Fruit fly (Drosophila melanogaster) whole organism, embryonic: ENCODE data around the gene gammaTub37C.

Source experiments
- Adf1 ChIP-seq: fragments of 200-800 bp; sonication (Bioruptor generic); IDR thresholded peaks from 2 replicates; pipeline ENCODE4 v1.3.6; 2022; ENCODE audit warnings: missing biosample characterization, missing genetic modification characterization
- Antp ChIP-seq: fragments of 200-800 bp; sonication (Bioruptor generic); optimal IDR thresholded peaks from 3 replicates; lab custom pipeline; 2016; ENCODE audit warnings: missing biosample characterization, missing genetic modification characterization
- Asciz ChIP-seq: fragments of 200-800 bp; sonication (Bioruptor generic); optimal IDR thresholded peaks from 2 replicates; lab custom pipeline; 2017; ENCODE audit warnings: missing biosample characterization, mild to moderate bottlenecking, missing genetic modification characterization, missing genetic modification reagents
- Bgb ChIP-seq: fragments of 200-800 bp; sonication (Bioruptor generic); IDR thresholded peaks from 2 replicates; pipeline ENCODE4 v1.3.6; 2022; ENCODE audit warnings: missing biosample characterization, missing genetic modification characterization; ENCODE audit not compliant: partially characterized antibody
- CG10366 ChIP-seq: fragments of 200-800 bp; sonication (Bioruptor generic); IDR thresholded peaks from 2 replicates; pipeline ENCODE4 v1.3.6; 2022; ENCODE audit warnings: missing biosample characterization, missing genetic modification characterization
- CG10431 ChIP-seq: fragments of 200-800 bp; sonication (Bioruptor generic); optimal IDR thresholded peaks from 3 replicates; lab custom pipeline; 2018; ENCODE audit warnings: missing biosample characterization, mild to moderate bottlenecking, missing genetic modification characterization
- CG10959 ChIP-seq: fragments of 200-800 bp; sonication (Bioruptor generic); IDR thresholded peaks from 2 replicates; pipeline ENCODE4 v1.3.6; 2022; ENCODE audit warnings: missing biosample characterization, missing genetic modification characterization
- CG11398 ChIP-seq: fragments of 200-800 bp; sonication (Bioruptor generic); optimal IDR thresholded peaks from 2 replicates; lab custom pipeline; 2016; ENCODE audit warnings: missing biosample characterization, missing genetic modification characterization
- CG11504 ChIP-seq: fragments of 200-800 bp; sonication (Bioruptor generic); optimal IDR thresholded peaks from 3 replicates; lab custom pipeline; 2019; ENCODE audit warnings: missing biosample characterization, mild to moderate bottlenecking, missing genetic modification characterization, moderate library complexity
- CG11723 ChIP-seq: fragments of 200-800 bp; sonication (Bioruptor generic); optimal IDR thresholded peaks from 2 replicates; lab custom pipeline; 2017; ENCODE audit warnings: missing biosample characterization, mild to moderate bottlenecking, missing genetic modification characterization
- CG12219 ChIP-seq: fragments of 200-800 bp; sonication (Bioruptor generic); optimal IDR thresholded peaks from 3 replicates; lab custom pipeline; 2018; ENCODE audit warnings: missing biosample characterization, mild to moderate bottlenecking, missing genetic modification characterization
- CG13123 ChIP-seq: fragments of 200-800 bp; sonication (Bioruptor generic); optimal IDR thresholded peaks from 2 replicates; lab custom pipeline; 2016; ENCODE audit warnings: missing biosample characterization, missing genetic modification characterization
- CG15011 ChIP-seq: fragments of 200-800 bp; sonication (Bioruptor generic); optimal IDR thresholded peaks from 3 replicates; lab custom pipeline; 2018; ENCODE audit warnings: missing biosample characterization, mild to moderate bottlenecking, missing genetic modification characterization
- CG18476 ChIP-seq: fragments of 200-800 bp; sonication (Bioruptor generic); optimal IDR thresholded peaks from 2 replicates; lab custom pipeline; 2016; ENCODE audit warnings: missing biosample characterization, mild to moderate bottlenecking, missing genetic modification characterization
- CG2199 ChIP-seq: fragments of 200-800 bp; sonication (Bioruptor generic); IDR thresholded peaks from 3 replicates; pipeline ENCODE4 v1.3.6; 2022; ENCODE audit warnings: missing biosample characterization, missing genetic modification characterization
- CG2712 ChIP-seq: fragments of 200-800 bp; optimal IDR thresholded peaks from 3 replicates; lab custom pipeline; 2019; ENCODE audit warnings: missing biosample characterization, mild to moderate bottlenecking, missing genetic modification characterization, moderate library complexity
- CG32772 ChIP-seq: fragments of 200-800 bp; sonication (Bioruptor generic); IDR thresholded peaks from 2 replicates; pipeline ENCODE4 v1.3.6; 2022; ENCODE audit warnings: missing biosample characterization, missing genetic modification characterization
- CG3281 ChIP-seq: fragments of 200-800 bp; sonication (Bioruptor generic); optimal IDR thresholded peaks from 3 replicates; lab custom pipeline; 2017; ENCODE audit warnings: missing biosample characterization, mild to moderate bottlenecking, missing genetic modification characterization
- CG3407 ChIP-seq: fragments of 200-800 bp; sonication (Bioruptor generic); optimal IDR thresholded peaks from 2 replicates; lab custom pipeline; 2018; ENCODE audit warnings: missing biosample characterization, mild to moderate bottlenecking, missing genetic modification characterization
- CG7786 ChIP-seq: fragments of 200-800 bp; sonication (Bioruptor generic); optimal IDR thresholded peaks from 2 replicates; lab custom pipeline; 2016; ENCODE audit warnings: missing biosample characterization, missing genetic modification characterization
- CG7928 ChIP-seq: fragments of 200-800 bp; sonication (Bioruptor generic); optimal IDR thresholded peaks from 2 replicates; lab custom pipeline; 2017; ENCODE audit warnings: missing biosample characterization, mild to moderate bottlenecking, missing genetic modification characterization
- CG7987 ChIP-seq: fragments of 200-800 bp; sonication (Bioruptor generic); optimal IDR thresholded peaks from 2 replicates; lab custom pipeline; 2018; ENCODE audit warnings: missing biosample characterization, mild to moderate bottlenecking, missing genetic modification characterization, moderate library complexity
- CG9215 ChIP-seq: fragments of 200-800 bp; sonication (Bioruptor generic); IDR thresholded peaks from 2 replicates; pipeline ENCODE4 v1.3.6; 2022; ENCODE audit warnings: missing biosample characterization, missing genetic modification characterization
- CG9817 ChIP-seq: fragments of 200-800 bp; sonication (Bioruptor generic); optimal IDR thresholded peaks from 2 replicates; lab custom pipeline; 2018; ENCODE audit warnings: missing biosample characterization, mild to moderate bottlenecking, missing genetic modification characterization, moderate library complexity
- H15 ChIP-seq: fragments of 200-800 bp; sonication (Bioruptor generic); IDR thresholded peaks from 3 replicates; pipeline ENCODE4 v1.3.6; 2022; ENCODE audit warnings: missing biosample characterization, missing genetic modification characterization
- HHEX ChIP-seq: fragments of 200-800 bp; sonication (Bioruptor generic); optimal IDR thresholded peaks from 3 replicates; lab custom pipeline; 2017; ENCODE audit warnings: missing biosample characterization, mild to moderate bottlenecking, missing genetic modification characterization, missing genetic modification reagents
- Lpt ChIP-seq: fragments of >200 bp; optimal IDR thresholded peaks from 2 replicates; lab custom pipeline; 2018; ENCODE audit warnings: missing biosample characterization, missing genetic modification characterization
- Meics ChIP-seq: fragments of 200-800 bp; sonication (Bioruptor generic); optimal IDR thresholded peaks from 2 replicates; lab custom pipeline; 2017; ENCODE audit warnings: missing biosample characterization, mild to moderate bottlenecking, missing genetic modification characterization
- Mes4 ChIP-seq: fragments of 200-800 bp; sonication (Bioruptor generic); optimal IDR thresholded peaks from 2 replicates; lab custom pipeline; 2016; ENCODE audit warnings: missing biosample characterization, missing genetic modification characterization
- NC2α ChIP-seq: fragments of 200-800 bp; sonication (Bioruptor generic); optimal IDR thresholded peaks from 2 replicates; lab custom pipeline; 2016; ENCODE audit warnings: missing biosample characterization, missing genetic modification characterization
- Spps ChIP-seq: fragments of 200-800 bp; sonication (Bioruptor generic); optimal IDR thresholded peaks from 2 replicates; lab custom pipeline; 2018; ENCODE audit warnings: missing biosample characterization, mild to moderate bottlenecking, missing genetic modification characterization
- Sry-β ChIP-seq: fragments of 200-800 bp; sonication (Bioruptor generic); optimal IDR thresholded peaks from 2 replicates; lab custom pipeline; 2018; ENCODE audit warnings: missing biosample characterization, mild to moderate bottlenecking, missing genetic modification characterization, moderate library complexity
- ac ChIP-seq: fragments of 200-800 bp; sonication (Bioruptor generic); optimal IDR thresholded peaks from 3 replicates; lab custom pipeline; 2017; ENCODE audit warnings: missing biosample characterization, mild to moderate bottlenecking, missing genetic modification characterization
- al ChIP-seq: fragments of 200-800 bp; sonication (Bioruptor generic); IDR thresholded peaks from 2 replicates; pipeline ENCODE4 v1.3.6; 2022; ENCODE audit warnings: missing biosample characterization, missing genetic modification characterization
- ap ChIP-seq: fragments of 200-800 bp; sonication (Bioruptor generic); IDR thresholded peaks from 2 replicates; pipeline ENCODE4 v1.3.6; 2022; ENCODE audit warnings: missing biosample characterization, missing genetic modification characterization
- ara ChIP-seq: fragments of 200-800 bp; sonication (Bioruptor generic); IDR thresholded peaks from 2 replicates; pipeline ENCODE4 v1.3.6; 2022; ENCODE audit warnings: missing biosample characterization, missing genetic modification characterization
- br ChIP-seq: fragments of >200 bp; optimal IDR thresholded peaks from 2 replicates; lab custom pipeline; 2017
- cad ChIP-seq: fragments of >200 bp; optimal IDR thresholded peaks from 2 replicates; lab custom pipeline; 2017; ENCODE audit warnings: missing biosample characterization, missing genetic modification characterization
- dati ChIP-seq: fragments of 200-800 bp; sonication (Bioruptor generic); IDR thresholded peaks from 2 replicates; pipeline ENCODE4 v1.3.6; 2022; ENCODE audit warnings: missing biosample characterization, missing genetic modification characterization
- gt ChIP-seq: fragments of 200-800 bp; sonication (Bioruptor generic); IDR thresholded peaks from 2 replicates; pipeline ENCODE4 v1.3.6; 2022; ENCODE audit warnings: missing biosample characterization, missing genetic modification characterization
- ind ChIP-seq: fragments of 200-800 bp; sonication (Bioruptor generic); optimal IDR thresholded peaks from 3 replicates; lab custom pipeline; 2016; ENCODE audit warnings: missing biosample characterization, missing genetic modification characterization
- klu ChIP-seq: fragments of 200-800 bp; sonication (Bioruptor generic); IDR thresholded peaks from 2 replicates; pipeline ENCODE4 v1.3.6; 2022; ENCODE audit warnings: missing biosample characterization, missing genetic modification characterization
- lmd ChIP-seq: fragments of 200-800 bp; sonication (Bioruptor generic); IDR thresholded peaks from 2 replicates; pipeline ENCODE4 v1.3.6; 2022; ENCODE audit warnings: missing biosample characterization, missing genetic modification characterization
- mam ChIP-seq: fragments of 200-800 bp; sonication (Bioruptor generic); optimal IDR thresholded peaks from 3 replicates; lab custom pipeline; 2016; ENCODE audit warnings: missing biosample characterization, missing genetic modification characterization
- nau ChIP-seq: fragments of 200-800 bp; sonication (Bioruptor generic); optimal IDR thresholded peaks from 3 replicates; lab custom pipeline; 2017; ENCODE audit warnings: missing biosample characterization, mild to moderate bottlenecking, missing genetic modification characterization, missing genetic modification reagents
- onecut ChIP-seq: fragments of 200-800 bp; sonication (Bioruptor generic); IDR thresholded peaks from 2 replicates; pipeline ENCODE4 v1.3.6; 2022; ENCODE audit warnings: missing biosample characterization, missing genetic modification characterization
- p53 ChIP-seq: fragments of 200-800 bp; sonication (Bioruptor generic); optimal IDR thresholded peaks from 2 replicates; lab custom pipeline; 2016; ENCODE audit warnings: missing biosample characterization, missing genetic modification characterization
- pb ChIP-seq: fragments of 200-800 bp; sonication (Bioruptor generic); optimal IDR thresholded peaks from 3 replicates; lab custom pipeline; 2016; ENCODE audit warnings: missing biosample characterization, missing genetic modification characterization
- pzg ChIP-seq: fragments of 200-800 bp; sonication (Bioruptor generic); optimal IDR thresholded peaks from 3 replicates; lab custom pipeline; 2018; ENCODE audit warnings: missing biosample characterization, mild to moderate bottlenecking, missing genetic modification characterization, moderate library complexity
- scrt ChIP-seq: fragments of 200-800 bp; sonication (Bioruptor generic); optimal IDR thresholded peaks from 2 replicates; lab custom pipeline; 2018; ENCODE audit warnings: missing biosample characterization, mild to moderate bottlenecking, missing genetic modification characterization, moderate library complexity

Gene gammaTub37C

dm6 chr2L:19164933-19165813, 20.4 kb downstream of the gammaTub37C start:
- TF ChIP-seq CG10431 (GFP tag; lab: Kevin White, UChicago): peak; percentile 90
- TF ChIP-seq ap (GFP tag; lab: Robert Waterston, UW): peak; percentile 95
- peak; percentile 98 for TF ChIP-seq ind (GFP tag; lab: Kevin White, UChicago)
- no peak for TF ChIP-seq Bgb (GFP tag; lab: Robert Waterston, UW)
- peak; percentile 93 for TF ChIP-seq CG13123 (GFP tag; lab: Kevin White, UChicago)
- TF ChIP-seq CG2712 (tag; lab: Kevin White, UChicago): peak; percentile 98
- peak; percentile 92 for TF ChIP-seq CG9215 (GFP tag; lab: Robert Waterston, UW)
- peak; percentile 84 for TF ChIP-seq p53
- TF ChIP-seq CG9817 (tag; lab: Kevin White, UChicago): peak; percentile 90
- peak; percentile 94 for TF ChIP-seq Antp (GFP tag; lab: Kevin White, UChicago)
- TF ChIP-seq CG10959: peak; percentile 91
- no peak for TF ChIP-seq Lpt (GFP tag; lab: Kevin White, UChicago)
- peak; percentile 73 for TF ChIP-seq CG7928 (GFP tag; lab: Kevin White, UChicago)
- peak; percentile 96 for TF ChIP-seq lmd (GFP tag; lab: Robert Waterston, UW)
- TF ChIP-seq CG18476 (GFP tag; lab: Kevin White, UChicago): peak; percentile 90
- TF ChIP-seq HHEX: peak; percentile 97
- no peak for TF ChIP-seq br (lab: Kevin White, UChicago)
- TF ChIP-seq CG11504 (tag; lab: Kevin White, UChicago): peak; percentile 96
- peak; percentile 97 for TF ChIP-seq H15 (GFP tag; lab: Robert Waterston, UW)
- peak; percentile 97 for TF ChIP-seq mam (GFP tag; lab: Kevin White, UChicago)
- no peak for TF ChIP-seq cad (GFP tag; lab: Kevin White, UChicago)
- peak; percentile 97 for TF ChIP-seq CG2199 (GFP tag; lab: Robert Waterston, UW)
- TF ChIP-seq scrt (GFP tag; lab: Kevin White, UChicago): peak; percentile 100
- TF ChIP-seq CG7987 (GFP tag; lab: Kevin White, UChicago): peak; percentile 86
- TF ChIP-seq ac: peak; percentile 71
- peak; percentile 94 for TF ChIP-seq Mes4
- TF ChIP-seq nau (GFP tag; lab: Kevin White, UChicago): peak; percentile 96
- peak; percentile 91 for TF ChIP-seq gt (GFP tag; lab: Robert Waterston, UW)
- TF ChIP-seq CG32772 (GFP tag; lab: Robert Waterston, UW): peak; percentile 98
- TF ChIP-seq Meics (GFP tag; lab: Kevin White, UChicago): peak; percentile 98
- peak; percentile 98 for TF ChIP-seq ara (GFP tag; lab: Robert Waterston, UW)
- TF ChIP-seq al (GFP tag; lab: Robert Waterston, UW): peak; percentile 89
- TF ChIP-seq CG11723 (GFP tag; lab: Kevin White, UChicago): peak; percentile 91
- TF ChIP-seq CG11398: peak; percentile 80
- peak; percentile 11 for TF ChIP-seq pzg (GFP tag; lab: Kevin White, UChicago)
- TF ChIP-seq CG3407: peak; percentile 94
- TF ChIP-seq Spps: peak; percentile 96
- peak; percentile 96 for TF ChIP-seq CG12219
- peak; percentile 89 for TF ChIP-seq CG7786 (GFP tag; lab: Kevin White, UChicago)
- peak; percentile 73 for TF ChIP-seq Adf1 (GFP tag; lab: Robert Waterston, UW)
- peak; percentile 98 for TF ChIP-seq Asciz (GFP tag; lab: Kevin White, UChicago)
- TF ChIP-seq klu: peak; percentile 92
- TF ChIP-seq pb (GFP tag; lab: Kevin White, UChicago): peak; percentile 91
- peak; percentile 36 for TF ChIP-seq Sry-β (GFP tag; lab: Kevin White, UChicago)
- peak; percentile 95 for TF ChIP-seq dati (GFP tag; lab: Robert Waterston, UW)
- TF ChIP-seq CG15011 (GFP tag; lab: Kevin White, UChicago): peak; percentile 95
- peak; percentile 97 for TF ChIP-seq CG10366 (GFP tag; lab: Robert Waterston, UW)
- TF ChIP-seq onecut (GFP tag; lab: Robert Waterston, UW): peak; percentile 96
- TF ChIP-seq NC2α (GFP tag; lab: Kevin White, UChicago): peak; percentile 93
- TF ChIP-seq CG3281 (GFP tag; lab: Kevin White, UChicago): peak; percentile 96
